Fruit fly (Drosophila melanogaster) whole organism, embryonic: ENCODE data around the gene CG6937.

Experiments used
- ATbp ChIP-seq: fragments of 200-800 bp; sonication (Bioruptor generic); optimal IDR thresholded peaks from 2 replicates; lab custom pipeline; 2017; ENCODE audit warnings: missing biosample characterization, mild to moderate bottlenecking, missing genetic modification characterization, missing genetic modification reagents
- Ada2b ChIP-seq: fragments of 200-800 bp; sonication (Bioruptor generic); IDR thresholded peaks from 2 replicates; pipeline ENCODE4 v1.3.6; 2022; ENCODE audit warnings: missing biosample characterization, missing genetic modification characterization
- Adf1 ChIP-seq: fragments of 200-800 bp; sonication (Bioruptor generic); IDR thresholded peaks from 2 replicates; pipeline ENCODE4 v1.3.6; 2022; ENCODE audit warnings: missing biosample characterization, missing genetic modification characterization
- Atf6 ChIP-seq: fragments of 200-800 bp; sonication (Bioruptor generic); IDR thresholded peaks from 2 replicates; pipeline ENCODE4 v1.3.6; 2022; ENCODE audit warnings: missing biosample characterization, missing genetic modification characterization
- Bdp1 ChIP-seq: fragments of 200-800 bp; sonication (Bioruptor generic); optimal IDR thresholded peaks from 3 replicates; lab custom pipeline; 2016; ENCODE audit warnings: missing biosample characterization, missing genetic modification characterization
- Bgb ChIP-seq: fragments of 200-800 bp; sonication (Bioruptor generic); IDR thresholded peaks from 2 replicates; pipeline ENCODE4 v1.3.6; 2022; ENCODE audit warnings: missing biosample characterization, missing genetic modification characterization; ENCODE audit not compliant: partially characterized antibody
- CG10147 ChIP-seq: fragments of 200-800 bp; sonication (Bioruptor generic); optimal IDR thresholded peaks from 2 replicates; lab custom pipeline; 2019; ENCODE audit warnings: missing biosample characterization, mild to moderate bottlenecking, missing genetic modification characterization, moderate library complexity
- CG10565 ChIP-seq: fragments of 200-800 bp; sonication (Bioruptor generic); optimal IDR thresholded peaks from 3 replicates; lab custom pipeline; 2016; ENCODE audit warnings: missing biosample characterization, mild to moderate bottlenecking, missing genetic modification characterization
- CG12659 ChIP-seq: fragments of 200-800 bp; sonication (Bioruptor generic); optimal IDR thresholded peaks from 3 replicates; lab custom pipeline; 2017; ENCODE audit warnings: mild to moderate bottlenecking, missing biosample characterization, missing genetic modification reagents, missing genetic modification characterization
- CG13624 ChIP-seq: fragments of 200-800 bp; sonication (Bioruptor generic); optimal IDR thresholded peaks from 2 replicates; lab custom pipeline; 2016; ENCODE audit warnings: missing biosample characterization, missing genetic modification characterization
- CG15514 ChIP-seq: fragments of 200-800 bp; sonication (Bioruptor generic); optimal IDR thresholded peaks from 3 replicates; lab custom pipeline; 2017; ENCODE audit warnings: missing biosample characterization, missing genetic modification characterization, mild to moderate bottlenecking, moderate library complexity, missing genetic modification reagents
- CG17328 ChIP-seq: fragments of 200-800 bp; sonication (Bioruptor generic); IDR thresholded peaks from 2 replicates; pipeline ENCODE4 v1.3.6; 2022; ENCODE audit warnings: missing biosample characterization, missing genetic modification characterization
- CG3838 ChIP-seq: fragments of 200-800 bp; sonication (Bioruptor generic); optimal IDR thresholded peaks from 3 replicates; lab custom pipeline; 2016; ENCODE audit warnings: missing biosample characterization, missing genetic modification characterization
- CG3847 ChIP-seq: fragments of 200-800 bp; sonication (Bioruptor generic); IDR thresholded peaks from 2 replicates; pipeline ENCODE4 v1.3.6; 2022; ENCODE audit warnings: missing biosample characterization, missing genetic modification characterization
- CG6765 ChIP-seq: fragments of 200-800 bp; sonication (Bioruptor generic); optimal IDR thresholded peaks from 3 replicates; lab custom pipeline; 2017; ENCODE audit warnings: missing biosample characterization, mild to moderate bottlenecking, missing genetic modification characterization
- CG7357 ChIP-seq: fragments of 200-800 bp; sonication (Bioruptor generic); IDR thresholded peaks from 3 replicates; pipeline ENCODE4 v1.3.6; 2022; ENCODE audit warnings: missing biosample characterization, missing genetic modification characterization
- CG7372 ChIP-seq: fragments of 200-800 bp; sonication (Bioruptor generic); IDR thresholded peaks from 2 replicates; pipeline ENCODE4 v1.3.6; 2022; ENCODE audit warnings: missing biosample characterization, missing genetic modification characterization
- CG7987 ChIP-seq: fragments of 200-800 bp; sonication (Bioruptor generic); optimal IDR thresholded peaks from 2 replicates; lab custom pipeline; 2018; ENCODE audit warnings: missing biosample characterization, mild to moderate bottlenecking, missing genetic modification characterization, moderate library complexity
- CG8359 ChIP-seq: fragments of 200-800 bp; sonication (Bioruptor generic); optimal IDR thresholded peaks from 2 replicates; lab custom pipeline; 2017; ENCODE audit warnings: missing biosample characterization, mild to moderate bottlenecking, missing genetic modification characterization, borderline replicate concordance
- CG8478 ChIP-seq: fragments of >200 bp; optimal IDR thresholded peaks from 2 replicates; lab custom pipeline; 2018
- CG9727 ChIP-seq: fragments of 200-800 bp; sonication (Bioruptor generic); optimal IDR thresholded peaks from 3 replicates; lab custom pipeline; 2017; ENCODE audit warnings: missing biosample characterization, mild to moderate bottlenecking, missing genetic modification characterization
- CTCF ChIP-seq: fragments of 200-800 bp; sonication (Bioruptor generic); optimal IDR thresholded peaks from 2 replicates; lab custom pipeline; 2017; ENCODE audit warnings: missing biosample characterization, mild to moderate bottlenecking, missing genetic modification characterization, moderate library complexity
- Dad ChIP-seq: fragments of 200-800 bp; sonication (Bioruptor generic); optimal IDR thresholded peaks from 3 replicates; lab custom pipeline; 2016; ENCODE audit warnings: missing biosample characterization, missing genetic modification characterization
- Dfd ChIP-seq, 2 experiments: fragments of >200 bp; optimal IDR thresholded peaks; 2 replicates each; lab custom pipeline; 2017; ENCODE audit warnings: missing biosample characterization in 2 of 2, missing genetic modification characterization in 2 of 2
- ERR ChIP-seq: fragments of 200-800 bp; sonication (Bioruptor generic); optimal IDR thresholded peaks from 2 replicates; lab custom pipeline; 2016; ENCODE audit warnings: missing biosample characterization, missing genetic modification characterization
- Fer3 ChIP-seq: fragments of 200-800 bp; sonication (Bioruptor generic); optimal IDR thresholded peaks from 2 replicates; lab custom pipeline; 2018; ENCODE audit warnings: missing biosample characterization, mild to moderate bottlenecking, missing genetic modification characterization, moderate library complexity
- MBD-R2 ChIP-seq: fragments of 200-800 bp; sonication (Bioruptor generic); IDR thresholded peaks from 2 replicates; pipeline ENCODE4 v1.3.6; 2022; ENCODE audit warnings: missing biosample characterization, missing genetic modification characterization
- Meics ChIP-seq: fragments of 200-800 bp; sonication (Bioruptor generic); optimal IDR thresholded peaks from 2 replicates; lab custom pipeline; 2017; ENCODE audit warnings: missing biosample characterization, mild to moderate bottlenecking, missing genetic modification characterization
- NFAT ChIP-seq: fragments of 200-800 bp; sonication (Bioruptor generic); IDR thresholded peaks from 2 replicates; pipeline ENCODE4 v1.3.6; 2022; ENCODE audit warnings: missing biosample characterization, missing genetic modification characterization
- Pdp1 ChIP-seq, 2 experiments: fragments of 200-800 bp; sonication (Bioruptor generic); optimal IDR thresholded peaks; 3 replicates each; lab custom pipeline; 2016; ENCODE audit warnings: missing biosample characterization in 2 of 2, missing genetic modification characterization in 2 of 2, mild to moderate bottlenecking in 1 of 2, moderate library complexity in 1 of 2
- Sox100B ChIP-seq: fragments of 200-800 bp; sonication (Bioruptor generic); optimal IDR thresholded peaks from 3 replicates; lab custom pipeline; 2018; ENCODE audit warnings: missing biosample characterization, mild to moderate bottlenecking, missing genetic modification characterization
- Trl ChIP-seq, 3 experiments: fragments of >200 bp in 2 of 3; fragments of 200-800 bp in 1 of 3; sonication (Bioruptor generic) in 1 of 3; optimal IDR thresholded peaks; 2 replicates in 1 of 3; 3 replicates in 2 of 3; lab custom pipeline; 2016 to 2017; ENCODE audit warnings: missing biosample characterization in 1 of 3, missing genetic modification characterization in 1 of 3
- ash1 ChIP-seq: fragments of 200-800 bp; sonication (Bioruptor generic); optimal IDR thresholded peaks from 2 replicates; lab custom pipeline; 2018; ENCODE audit warnings: missing biosample characterization, mild to moderate bottlenecking, missing genetic modification characterization
- bbx ChIP-seq: fragments of 200-800 bp; sonication (Bioruptor generic); IDR thresholded peaks from 2 replicates; pipeline ENCODE4 v1.3.6; 2022; ENCODE audit warnings: missing biosample characterization, missing genetic modification characterization; ENCODE audit not compliant: partially characterized antibody
- btn ChIP-seq: fragments of 200-800 bp; sonication (Bioruptor generic); optimal IDR thresholded peaks from 2 replicates; lab custom pipeline; 2016; ENCODE audit warnings: missing biosample characterization, missing genetic modification characterization
- cas ChIP-seq: fragments of 200-800 bp; sonication (Bioruptor generic); IDR thresholded peaks from 2 replicates; pipeline ENCODE4 v1.3.6; 2022; ENCODE audit warnings: missing biosample characterization, missing genetic modification characterization
- fd3F ChIP-seq: fragments of 200-800 bp; sonication (Bioruptor generic); optimal IDR thresholded peaks from 2 replicates; lab custom pipeline; 2018; ENCODE audit warnings: missing biosample characterization, mild to moderate bottlenecking, missing genetic modification characterization, moderate library complexity
- grn ChIP-seq: fragments of 200-800 bp; sonication (Bioruptor generic); optimal IDR thresholded peaks from 3 replicates; lab custom pipeline; 2017; ENCODE audit warnings: missing biosample characterization, missing genetic modification characterization
- gsb-n ChIP-seq: fragments of 200-800 bp; sonication (Bioruptor generic); optimal IDR thresholded peaks from 3 replicates; lab custom pipeline; 2018; ENCODE audit warnings: missing biosample characterization, mild to moderate bottlenecking, missing genetic modification characterization
- ind ChIP-seq: fragments of 200-800 bp; sonication (Bioruptor generic); optimal IDR thresholded peaks from 3 replicates; lab custom pipeline; 2016; ENCODE audit warnings: missing biosample characterization, missing genetic modification characterization
- nau ChIP-seq: fragments of 200-800 bp; sonication (Bioruptor generic); optimal IDR thresholded peaks from 3 replicates; lab custom pipeline; 2017; ENCODE audit warnings: missing biosample characterization, mild to moderate bottlenecking, missing genetic modification characterization, missing genetic modification reagents
- onecut ChIP-seq: fragments of 200-800 bp; sonication (Bioruptor generic); IDR thresholded peaks from 2 replicates; pipeline ENCODE4 v1.3.6; 2022; ENCODE audit warnings: missing biosample characterization, missing genetic modification characterization
- pan ChIP-seq, 4 experiments: fragments of >200 bp in 3 of 4; fragments of 200-800 bp in 1 of 4; sonication (Bioruptor generic) in 1 of 4; optimal IDR thresholded peaks in 3 of 4; IDR thresholded peaks in 1 of 4; 2 replicates each; pipeline versions ENCODE4 v1.3.6 to Lab custom; 2017 to 2022; ENCODE audit warnings: missing biosample characterization in 2 of 4, missing genetic modification characterization in 2 of 4, mixed read lengths in 1 of 4
- pfk ChIP-seq: fragments of 200-800 bp; sonication (Bioruptor generic); optimal IDR thresholded peaks from 2 replicates; lab custom pipeline; 2018; ENCODE audit warnings: missing biosample characterization, mild to moderate bottlenecking, missing genetic modification characterization, moderate library complexity
- pros ChIP-seq: fragments of 200-800 bp; sonication (Bioruptor generic); optimal IDR thresholded peaks from 3 replicates; lab custom pipeline; 2019; ENCODE audit warnings: missing biosample characterization, mild to moderate bottlenecking, missing genetic modification characterization, moderate library complexity
- sima ChIP-seq: fragments of 200-800 bp; sonication (Bioruptor generic); optimal IDR thresholded peaks from 2 replicates; lab custom pipeline; 2016; ENCODE audit warnings: missing biosample characterization, missing genetic modification characterization
- sr ChIP-seq: fragments of 200-800 bp; sonication (Bioruptor generic); IDR thresholded peaks from 3 replicates; pipeline ENCODE4 v1.3.6; 2022; ENCODE audit warnings: missing biosample characterization, missing genetic modification characterization
- tgo ChIP-seq: fragments of 200-800 bp; sonication (Bioruptor generic); IDR thresholded peaks from 3 replicates; pipeline ENCODE4 v1.3.6; 2022; ENCODE audit warnings: missing biosample characterization, missing genetic modification characterization
- twi ChIP-seq: fragments of 200-800 bp; optimal IDR thresholded peaks from 2 replicates; lab custom pipeline; 2019; ENCODE audit warnings: missing biosample characterization, mild to moderate bottlenecking, missing genetic modification characterization, moderate library complexity
- wdn ChIP-seq: fragments of 200-800 bp; sonication (Bioruptor generic); IDR thresholded peaks from 2 replicates; pipeline ENCODE4 v1.3.6; 2022; ENCODE audit warnings: missing biosample characterization, missing genetic modification characterization
- wor ChIP-seq: fragments of 200-800 bp; sonication (Bioruptor generic); IDR thresholded peaks from 2 replicates; pipeline ENCODE4 v1.3.6; 2022; ENCODE audit warnings: missing biosample characterization, missing genetic modification characterization

The CG6937 gene

dm6 chr3R:22596450-22596849 lies 11.9 kb downstream of the CG6937 start (continued):
- TF ChIP-seq Trl (optimal IDR thresholded peaks at IDR 0.05; lab: Kevin White, UChicago) (no peak), Trl (GFP tag; optimal IDR thresholded peaks at IDR 0.05; lab: Kevin White, UChicago) (peak; percentile 67), CG10147 (no peak), Bgb (GFP tag; lab: Robert Waterston, UW) (no peak), Atf6 (peak; percentile 78), CG15514 (GFP tag; lab: Kevin White, UChicago) (peak; percentile 59), btn (GFP tag; lab: Kevin White, UChicago) (no peak), CG3838 (GFP tag; lab: Kevin White, UChicago) (peak; percentile 10), pfk (GFP tag; lab: Kevin White, UChicago) (peak; percentile 18), NFAT (GFP tag; lab: Robert Waterston, UW) (no peak), CG8478 (lab: Kevin White, UChicago) (no peak), Sox100B (GFP tag; lab: Kevin White, UChicago) (no peak), CG13624 (GFP tag; lab: Kevin White, UChicago) (no peak), ERR (GFP tag; lab: Kevin White, UChicago) (peak; percentile 1), wdn (no peak), CTCF (GFP tag; lab: Kevin White, UChicago) (no peak), sima (GFP tag; lab: Kevin White, UChicago) (no peak), Adf1 (GFP tag; lab: Robert Waterston, UW) (no peak), CG9727 (GFP tag; lab: Kevin White, UChicago) (peak; percentile 65), twi (tag; lab: Kevin White, UChicago) (no peak), CG3847 (GFP tag; lab: Robert Waterston, UW) (no peak), CG12659 (GFP tag; lab: Kevin White, UChicago) (peak; percentile 19), onecut (peak; percentile 40; the same call in 1 of the 2 replicates), CG7372 (no peak), CG17328 (GFP tag; lab: Robert Waterston, UW) (peak; percentile 47; the same call in 1 of the 2 replicates), Dad (GFP tag; lab: Kevin White, UChicago) (peak; percentile 3), CG7357 (GFP tag; lab: Robert Waterston, UW) (no peak), tgo (GFP tag; lab: Robert Waterston, UW) (peak; percentile 46; the same call in 1 of the 3 replicates), CG6765 (GFP tag; lab: Kevin White, UChicago) (no peak), Pdp1 (GFP tag; optimal IDR thresholded peaks at IDR 0.05; lab: Kevin White, UChicago) (peak; percentile 15 to 38), Dfd (GFP tag; optimal IDR thresholded peaks at IDR 0.05; lab: Kevin White, UChicago) (no peak), ATbp (GFP tag; lab: Kevin White, UChicago) (peak; percentile 79), grn (GFP tag; lab: Kevin White, UChicago) (peak; percentile 38), CG7987 (GFP tag; lab: Kevin White, UChicago) (peak; percentile 76), CG8359 (GFP tag; lab: Kevin White, UChicago) (peak; percentile 27), ash1 (GFP tag; lab: Kevin White, UChicago) (no peak), wor (GFP tag; lab: Robert Waterston, UW) (no peak), gsb-n (tag; lab: Kevin White, UChicago) (peak; percentile 19), Fer3 (tag; lab: Kevin White, UChicago) (peak; percentile 52), nau (GFP tag; lab: Kevin White, UChicago) (no peak), pan (optimal IDR thresholded peaks at IDR 0.05; lab: Kevin White, UChicago) (no peak), pan (GFP tag; optimal IDR thresholded peaks at IDR 0.05 in 1 of 2, IDR thresholded peaks at IDR 0.05 in 1 of 2) (no peak), bbx (GFP tag; lab: Robert Waterston, UW) (no peak), sr (GFP tag; lab: Robert Waterston, UW) (peak; percentile 54; the same call in 1 of the 3 replicates), cas (no peak), Ada2b (GFP tag; lab: Robert Waterston, UW) (no peak), CG10565 (no peak), fd3F (GFP tag; lab: Kevin White, UChicago) (peak; percentile 37), Meics (peak; percentile 50), MBD-R2 (GFP tag; lab: Robert Waterston, UW) (no peak), pros (no peak), ind (GFP tag; lab: Kevin White, UChicago) (no peak), Bdp1 (peak; percentile 11)
